Fruit fly (Drosophila melanogaster) whole organism, embryonic: Measurements from ENCODE around the gene CG31551.

Source experiments
- Atf3 ChIP-seq: fragments of 200-800 bp; sonication (Bioruptor generic); optimal IDR thresholded peaks from 3 replicates; lab custom pipeline; 2016; ENCODE audit warnings: missing biosample characterization, missing genetic modification characterization
- CG10959 ChIP-seq: fragments of 200-800 bp; sonication (Bioruptor generic); IDR thresholded peaks from 2 replicates; pipeline ENCODE4 v1.3.6; 2022; ENCODE audit warnings: missing biosample characterization, missing genetic modification characterization
- CG11247 ChIP-seq: fragments of 200-800 bp; sonication (Bioruptor generic); IDR thresholded peaks from 2 replicates; pipeline ENCODE4 v1.3.6; 2022; ENCODE audit warnings: missing biosample characterization, missing genetic modification characterization
- CG12744 ChIP-seq: fragments of 200-800 bp; sonication (Bioruptor generic); optimal IDR thresholded peaks from 2 replicates; lab custom pipeline; 2016; ENCODE audit warnings: missing biosample characterization, missing genetic modification characterization
- CG14441 ChIP-seq: fragments of 200-800 bp; sonication (Bioruptor generic); IDR thresholded peaks from 2 replicates; pipeline ENCODE4 v1.3.6; 2022; ENCODE audit warnings: missing biosample characterization, missing genetic modification characterization
- CG14667 ChIP-seq: fragments of 200-800 bp; sonication (Bioruptor generic); IDR thresholded peaks from 2 replicates; pipeline ENCODE4 v1.3.6; 2022; ENCODE audit warnings: missing biosample characterization, missing genetic modification characterization
- CG17802 ChIP-seq: fragments of 200-800 bp; sonication (Bioruptor generic); optimal IDR thresholded peaks from 2 replicates; lab custom pipeline; 2018; ENCODE audit warnings: missing biosample characterization, mild to moderate bottlenecking, missing genetic modification characterization, moderate library complexity
- CG18599 ChIP-seq: fragments of 200-800 bp; sonication (Bioruptor generic); optimal IDR thresholded peaks from 3 replicates; lab custom pipeline; 2017; ENCODE audit warnings: missing biosample characterization, missing genetic modification characterization, mild to moderate bottlenecking, moderate library complexity, missing genetic modification reagents
- CG2116 ChIP-seq: fragments of 200-800 bp; sonication (Bioruptor generic); optimal IDR thresholded peaks from 3 replicates; lab custom pipeline; 2018; ENCODE audit warnings: missing biosample characterization, mild to moderate bottlenecking, missing genetic modification characterization
- CG2120 ChIP-seq: fragments of 200-800 bp; sonication (Bioruptor generic); optimal IDR thresholded peaks from 3 replicates; lab custom pipeline; 2016; ENCODE audit warnings: missing biosample characterization, missing genetic modification characterization
- CG30431 ChIP-seq: fragments of 200-800 bp; sonication (Bioruptor generic); optimal IDR thresholded peaks from 2 replicates; lab custom pipeline; 2017; ENCODE audit warnings: missing biosample characterization, missing genetic modification characterization
- CG32772 ChIP-seq: fragments of 200-800 bp; sonication (Bioruptor generic); IDR thresholded peaks from 2 replicates; pipeline ENCODE4 v1.3.6; 2022; ENCODE audit warnings: missing biosample characterization, missing genetic modification characterization
- CG4404 ChIP-seq: fragments of 200-800 bp; sonication (Bioruptor generic); IDR thresholded peaks from 2 replicates; pipeline ENCODE4 v1.3.6; 2022; ENCODE audit warnings: missing biosample characterization, missing genetic modification characterization
- CG4617 ChIP-seq: fragments of 200-800 bp; sonication (Bioruptor generic); optimal IDR thresholded peaks from 3 replicates; lab custom pipeline; 2016; ENCODE audit warnings: missing biosample characterization, missing genetic modification characterization, borderline replicate concordance
- CG7357 ChIP-seq: fragments of 200-800 bp; sonication (Bioruptor generic); IDR thresholded peaks from 3 replicates; pipeline ENCODE4 v1.3.6; 2022; ENCODE audit warnings: missing biosample characterization, missing genetic modification characterization
- CG7786 ChIP-seq: fragments of 200-800 bp; sonication (Bioruptor generic); optimal IDR thresholded peaks from 2 replicates; lab custom pipeline; 2016; ENCODE audit warnings: missing biosample characterization, missing genetic modification characterization
- CG8281 ChIP-seq: fragments of 200-800 bp; sonication (Bioruptor generic); optimal IDR thresholded peaks from 2 replicates; lab custom pipeline; 2018; ENCODE audit warnings: missing biosample characterization, mild to moderate bottlenecking, missing genetic modification characterization, moderate library complexity
- CG8388 ChIP-seq: fragments of 200-800 bp; sonication (Bioruptor generic); optimal IDR thresholded peaks from 2 replicates; lab custom pipeline; 2019; ENCODE audit warnings: missing biosample characterization, mild to moderate bottlenecking, missing genetic modification characterization, moderate library complexity
- CG9876 ChIP-seq: fragments of 200-800 bp; sonication (Bioruptor generic); optimal IDR thresholded peaks from 2 replicates; lab custom pipeline; 2016; ENCODE audit warnings: missing biosample characterization, missing genetic modification characterization
- D ChIP-seq, 2 experiments: fragments of 200-800 bp in 1 of 2; fragments of >200 bp in 1 of 2; sonication (Bioruptor generic) in 1 of 2; optimal IDR thresholded peaks; 2 replicates in 1 of 2; 3 replicates in 1 of 2; lab custom pipeline; 2017; ENCODE audit warnings: mild to moderate bottlenecking in 1 of 2, missing biosample characterization in 1 of 2, missing genetic modification characterization in 1 of 2, missing genetic modification reagents in 1 of 2
- Doc2 ChIP-seq: fragments of 200-800 bp; sonication (Bioruptor generic); IDR thresholded peaks from 2 replicates; pipeline ENCODE4 v1.3.6; 2022; ENCODE audit warnings: missing biosample characterization, missing genetic modification characterization
- Eip74EF ChIP-seq, 2 experiments: fragments of 200-800 bp in 1 of 2; fragments of >200 bp in 1 of 2; sonication (Bioruptor generic) in 1 of 2; optimal IDR thresholded peaks; 2 replicates each; lab custom pipeline; 2017 to 2019; ENCODE audit warnings: missing biosample characterization in 2 of 2, missing genetic modification characterization in 2 of 2, mild to moderate bottlenecking in 1 of 2, moderate library complexity in 1 of 2
- HLH54F ChIP-seq: fragments of 200-800 bp; sonication (Bioruptor generic); optimal IDR thresholded peaks from 3 replicates; lab custom pipeline; 2016; ENCODE audit warnings: missing biosample characterization, missing genetic modification characterization
- HmgD ChIP-seq: fragments of 200-800 bp; sonication (Bioruptor generic); optimal IDR thresholded peaks from 3 replicates; lab custom pipeline; 2016; ENCODE audit warnings: missing biosample characterization, missing genetic modification characterization
- Lpt ChIP-seq: fragments of >200 bp; optimal IDR thresholded peaks from 2 replicates; lab custom pipeline; 2018; ENCODE audit warnings: missing biosample characterization, missing genetic modification characterization
- Mrtf ChIP-seq: fragments of 200-800 bp; sonication (Bioruptor generic); IDR thresholded peaks from 3 replicates; pipeline ENCODE4 v1.3.6; 2022; ENCODE audit warnings: missing biosample characterization, missing genetic modification characterization
- YL-1 ChIP-seq: fragments of 200-800 bp; sonication (Bioruptor generic); optimal IDR thresholded peaks from 3 replicates; lab custom pipeline; 2017; ENCODE audit warnings: missing biosample characterization, mild to moderate bottlenecking, missing genetic modification characterization
- bcd ChIP-seq: fragments of 200-800 bp; sonication (Bioruptor generic); optimal IDR thresholded peaks from 2 replicates; lab custom pipeline; 2017; ENCODE audit warnings: missing biosample characterization, mild to moderate bottlenecking, missing genetic modification characterization
- ci ChIP-seq: fragments of 200-800 bp; sonication (Bioruptor generic); IDR thresholded peaks from 3 replicates; pipeline ENCODE4 v1.3.6; 2022; ENCODE audit warnings: missing biosample characterization, missing genetic modification characterization
- dati ChIP-seq: fragments of 200-800 bp; sonication (Bioruptor generic); IDR thresholded peaks from 2 replicates; pipeline ENCODE4 v1.3.6; 2022; ENCODE audit warnings: missing biosample characterization, missing genetic modification characterization
- dm ChIP-seq: fragments of 200-800 bp; sonication (Bioruptor generic); optimal IDR thresholded peaks from 3 replicates; lab custom pipeline; 2016; ENCODE audit warnings: missing biosample characterization, missing genetic modification characterization
- exex ChIP-seq: fragments of 200-800 bp; sonication (Bioruptor generic); optimal IDR thresholded peaks from 4 replicates; lab custom pipeline; 2018; ENCODE audit warnings: missing biosample characterization, mild to moderate bottlenecking, missing genetic modification characterization, moderate library complexity
- ind ChIP-seq: fragments of 200-800 bp; sonication (Bioruptor generic); optimal IDR thresholded peaks from 3 replicates; lab custom pipeline; 2016; ENCODE audit warnings: missing biosample characterization, missing genetic modification characterization
- lilli ChIP-seq: fragments of 200-800 bp; sonication (Bioruptor generic); optimal IDR thresholded peaks from 3 replicates; lab custom pipeline; 2016; ENCODE audit warnings: missing biosample characterization, missing genetic modification characterization
- lola ChIP-seq, 3 experiments: fragments of >200 bp in 2 of 3; fragments of 200-800 bp in 1 of 3; sonication (Bioruptor generic) in 1 of 3; optimal IDR thresholded peaks; 2 replicates each; lab custom pipeline; 2017 to 2019; ENCODE audit warnings: missing biosample characterization in 3 of 3, missing genetic modification characterization in 3 of 3, mild to moderate bottlenecking in 1 of 3, moderate library complexity in 1 of 3
- nerfin-1 ChIP-seq: fragments of 200-800 bp; sonication (Bioruptor generic); optimal IDR thresholded peaks from 3 replicates; lab custom pipeline; 2019; ENCODE audit warnings: missing biosample characterization, mild to moderate bottlenecking, missing genetic modification characterization, moderate library complexity
- nom ChIP-seq: fragments of 200-800 bp; sonication (Bioruptor generic); optimal IDR thresholded peaks from 2 replicates; lab custom pipeline; 2017; ENCODE audit warnings: missing biosample characterization, missing genetic modification characterization, mild to moderate bottlenecking, moderate library complexity, missing genetic modification reagents
- org-1 ChIP-seq: fragments of 200-800 bp; sonication (Bioruptor generic); optimal IDR thresholded peaks from 2 replicates; lab custom pipeline; 2017; ENCODE audit warnings: missing biosample characterization, missing genetic modification characterization
- ranshi ChIP-seq: fragments of 200-800 bp; sonication (Bioruptor generic); IDR thresholded peaks from 2 replicates; pipeline ENCODE4 v1.3.6; 2022; ENCODE audit warnings: missing biosample characterization, missing genetic modification characterization
- shn ChIP-seq: fragments of 200-800 bp; sonication (Bioruptor generic); optimal IDR thresholded peaks from 3 replicates; lab custom pipeline; 2016; ENCODE audit warnings: missing biosample characterization, missing genetic modification characterization
- slou ChIP-seq: fragments of 200-800 bp; sonication (Bioruptor generic); optimal IDR thresholded peaks from 3 replicates; lab custom pipeline; 2016; ENCODE audit warnings: missing biosample characterization, missing genetic modification characterization
- sr ChIP-seq: fragments of 200-800 bp; sonication (Bioruptor generic); IDR thresholded peaks from 3 replicates; pipeline ENCODE4 v1.3.6; 2022; ENCODE audit warnings: missing biosample characterization, missing genetic modification characterization
- tll ChIP-seq, 2 experiments: fragments of 200-800 bp in 1 of 2; fragments of >200 bp in 1 of 2; sonication (Bioruptor generic) in 1 of 2; optimal IDR thresholded peaks; 2 replicates each; lab custom pipeline; 2017 to 2019; ENCODE audit warnings: missing biosample characterization in 2 of 2, missing genetic modification characterization in 2 of 2, mild to moderate bottlenecking in 1 of 2, moderate library complexity in 1 of 2
- toy ChIP-seq: fragments of 200-800 bp; sonication (Bioruptor generic); IDR thresholded peaks from 2 replicates; pipeline ENCODE4 v1.3.6; 2022; ENCODE audit warnings: missing biosample characterization, missing genetic modification characterization
- vnd ChIP-seq: fragments of 200-800 bp; sonication (Bioruptor generic); IDR thresholded peaks from 3 replicates; pipeline ENCODE4 v1.3.6; 2022; ENCODE audit warnings: missing biosample characterization, missing genetic modification characterization; ENCODE audit not compliant: partially characterized antibody
- vvl ChIP-seq: fragments of 200-800 bp; sonication (Bioruptor generic); IDR thresholded peaks from 2 replicates; pipeline ENCODE4 v1.3.6; 2022; ENCODE audit warnings: missing biosample characterization, missing genetic modification characterization
- wor ChIP-seq: fragments of 200-800 bp; sonication (Bioruptor generic); IDR thresholded peaks from 2 replicates; pipeline ENCODE4 v1.3.6; 2022; ENCODE audit warnings: missing biosample characterization, missing genetic modification characterization
- zf30C ChIP-seq: fragments of 200-800 bp; sonication (Bioruptor generic); optimal IDR thresholded peaks from 3 replicates; lab custom pipeline; 2018; ENCODE audit warnings: missing biosample characterization, mild to moderate bottlenecking, missing genetic modification characterization
- zfh1 ChIP-seq: fragments of 200-800 bp; sonication (Bioruptor generic); IDR thresholded peaks from 3 replicates; pipeline ENCODE4 v1.3.6; 2022; ENCODE audit warnings: missing biosample characterization, missing genetic modification characterization

CG31551 gene

dm6 chr3R:5624115-5624878, 3.4 kb upstream of the CG31551 start, which contains the start of the genes Dph4, Spec2 and RpL13A (continued):
- TF ChIP-seq sr = no peak
- peak; percentile 57 for TF ChIP-seq D (optimal IDR thresholded peaks at IDR 0.05; lab: Kevin White, UChicago)
- TF ChIP-seq D (GFP tag; optimal IDR thresholded peaks at IDR 0.05; lab: Kevin White, UChicago) = peak; percentile 89
- no peak for TF ChIP-seq CG7357 (GFP tag; lab: Robert Waterston, UW)
- TF ChIP-seq CG4404 (GFP tag; lab: Robert Waterston, UW) = no peak
- peak; percentile 32 to 61 for TF ChIP-seq tll (GFP tag; optimal IDR thresholded peaks at IDR 0.05; lab: Kevin White, UChicago)
- TF ChIP-seq CG18599 = peak; percentile 95
- peak; percentile 96 for TF ChIP-seq bcd (GFP tag; lab: Kevin White, UChicago)
- peak; percentile 88 for TF ChIP-seq slou (GFP tag; lab: Kevin White, UChicago)
- peak; percentile 86 for TF ChIP-seq HmgD (GFP tag; lab: Kevin White, UChicago)
- TF ChIP-seq CG14441 (GFP tag; lab: Robert Waterston, UW) = no peak
- no peak for TF ChIP-seq zfh1
- peak; percentile 71 for TF ChIP-seq CG8281 (tag; lab: Kevin White, UChicago)
- no peak for TF ChIP-seq dati
- TF ChIP-seq toy (GFP tag; lab: Robert Waterston, UW) = no peak
- TF ChIP-seq CG9876 (GFP tag; lab: Kevin White, UChicago) = peak; percentile 92
- TF ChIP-seq exex (tag; lab: Kevin White, UChicago) = peak; percentile 62
- no peak for TF ChIP-seq Mrtf (GFP tag; lab: Robert Waterston, UW)
- peak; percentile 87 for TF ChIP-seq lilli (GFP tag; lab: Kevin White, UChicago)
- TF ChIP-seq nerfin-1 (tag; lab: Kevin White, UChicago) = peak; percentile 89
- TF ChIP-seq ind = peak; percentile 75
- no peak for TF ChIP-seq Doc2 (GFP tag; lab: Robert Waterston, UW)
- TF ChIP-seq ranshi (GFP tag; lab: Robert Waterston, UW) = no peak
- peak in 1 of 3 experiments; percentile 70 for TF ChIP-seq lola (GFP tag; optimal IDR thresholded peaks at IDR 0.05; lab: Kevin White, UChicago)
- TF ChIP-seq CG2120 = peak; percentile 71
- no peak for TF ChIP-seq vnd (GFP tag; lab: Robert Waterston, UW)
- no peak for TF ChIP-seq vvl (GFP tag; lab: Robert Waterston, UW)
- TF ChIP-seq wor = no peak
- no peak for TF ChIP-seq ci
- TF ChIP-seq dm (GFP tag; lab: Kevin White, UChicago) = peak; percentile 97
- peak; percentile 59 for TF ChIP-seq zf30C (GFP tag; lab: Kevin White, UChicago)
- peak in 1 of 2 experiments; percentile 79 for TF ChIP-seq Eip74EF (GFP tag; optimal IDR thresholded peaks at IDR 0.05; lab: Kevin White, UChicago)
- no peak for TF ChIP-seq CG11247 (GFP tag; lab: Robert Waterston, UW)
- TF ChIP-seq nom = peak; percentile 90
- TF ChIP-seq CG7786 (GFP tag; lab: Kevin White, UChicago) = peak; percentile 78
- peak; percentile 83 for TF ChIP-seq CG4617 (GFP tag; lab: Kevin White, UChicago)
- no peak for TF ChIP-seq CG14667 (GFP tag; lab: Robert Waterston, UW)
- TF ChIP-seq CG8388 = peak; percentile 85
- peak; percentile 86 for TF ChIP-seq CG30431 (GFP tag; lab: Kevin White, UChicago)
- TF ChIP-seq CG17802 (tag; lab: Kevin White, UChicago) = peak; percentile 85
- TF ChIP-seq Atf3 (GFP tag; lab: Kevin White, UChicago) = peak; percentile 84
- peak; percentile 92 for TF ChIP-seq org-1 (GFP tag; lab: Kevin White, UChicago)
- TF ChIP-seq YL-1 (GFP tag; lab: Kevin White, UChicago) = peak; percentile 99
- TF ChIP-seq CG32772 (GFP tag; lab: Robert Waterston, UW) = no peak
- peak; percentile 84 for TF ChIP-seq HLH54F (GFP tag; lab: Kevin White, UChicago)
- no peak for TF ChIP-seq Lpt
- TF ChIP-seq shn = peak; percentile 92
- peak; percentile 100 for TF ChIP-seq CG2116 (GFP tag; lab: Kevin White, UChicago)
- TF ChIP-seq CG10959 (GFP tag; lab: Robert Waterston, UW) = no peak
- peak; percentile 93 for TF ChIP-seq CG12744 (GFP tag; lab: Kevin White, UChicago)
